Worm (Caenorhabditis elegans) whole organism, mixed stage, embryonic: ENCODE measurements around the gene gbb-1.

ENCODE experiments used
- elt-3 ChIP-seq: fragments of 150-350 bp; optimal IDR thresholded peaks from 2 replicates; lab custom pipeline; 2014; ENCODE audit warnings: missing biosample characterization, missing genetic modification characterization
- hlh-1 ChIP-seq: fragments of 150-350 bp; optimal IDR thresholded peaks from 2 replicates; lab custom pipeline; 2014; ENCODE audit warnings: missing biosample characterization, missing genetic modification reagents, missing genetic modification characterization
- lin-13 ChIP-seq: fragments of 150-350 bp; optimal IDR thresholded peaks from 2 replicates; lab custom pipeline; 2014; ENCODE audit warnings: missing biosample characterization, missing genetic modification characterization
- lsy-2 ChIP-seq: fragments of 150-350 bp; optimal IDR thresholded peaks from 2 replicates; lab custom pipeline; 2014; ENCODE audit warnings: missing biosample characterization, missing genetic modification characterization
- nhr-12 ChIP-seq: fragments of 150-350 bp; optimal IDR thresholded peaks from 2 replicates; lab custom pipeline; 2014; ENCODE audit warnings: missing biosample characterization, missing genetic modification characterization
- pha-4 ChIP-seq: fragments of 150-350 bp; optimal IDR thresholded peaks from 2 replicates; lab custom pipeline; 2018; ENCODE audit warnings: missing biosample characterization, missing genetic modification reagents, missing genetic modification characterization
- unc-39 ChIP-seq: fragments of 150-350 bp; optimal IDR thresholded peaks from 2 replicates; lab custom pipeline; 2014; ENCODE audit warnings: missing biosample characterization, missing genetic modification characterization

DNA sequence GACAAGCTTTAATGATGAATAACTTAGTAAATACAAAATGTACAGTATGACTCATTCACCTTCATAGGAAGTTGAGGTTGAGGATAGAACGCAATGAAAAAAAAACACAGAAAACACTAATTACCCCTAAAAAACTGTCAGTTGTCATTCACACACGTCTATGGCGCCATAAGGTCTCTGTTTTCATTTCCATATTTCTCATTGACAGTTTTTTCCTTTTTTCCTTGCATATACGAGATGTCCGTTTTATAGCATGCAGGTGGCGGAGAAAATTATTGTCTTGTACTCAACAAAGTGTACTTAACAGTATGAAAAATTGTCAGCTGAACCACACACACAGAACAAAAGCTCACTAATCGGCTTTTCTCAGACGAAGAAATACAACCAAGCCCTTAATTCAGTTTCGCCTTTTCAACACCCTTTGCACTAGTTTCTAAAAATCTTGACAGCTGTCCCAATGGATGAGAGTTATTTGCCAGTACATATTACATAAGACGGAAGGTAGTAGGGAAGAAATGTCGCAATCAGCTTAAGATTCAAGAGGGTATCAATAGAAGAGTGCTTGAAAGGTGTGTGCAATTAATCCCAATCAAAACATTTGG is 35.0 kb upstream of the gbb-1 start:
- TF ChIP-seq lsy-2, result no peak
- TF ChIP-seq hlh-1 (tag; lab: Kevin White, UChicago), result no peak
- TF ChIP-seq nhr-12, result no peak
- TF ChIP-seq elt-3 (tag; lab: Kevin White, UChicago), result no peak
- no peak for TF ChIP-seq pha-4
- no peak for TF ChIP-seq unc-39 (tag; lab: Kevin White, UChicago)
- no peak for TF ChIP-seq lin-13 (tag; lab: Kevin White, UChicago)
